Worm (Caenorhabditis elegans) whole organism, young adult: ENCODE measurements around the gene cogc-6.

Experiments
- C17E4.6 ChIP-seq: fragments of 200-800 bp; sonication (Bioruptor generic); IDR thresholded peaks from 2 replicates; pipeline ENCODE4 v1.3.6; 2022; ENCODE audit warnings: missing genetic modification reagents, missing genetic modification characterization, missing compliant biosample characterization
- F10E7.11 ChIP-seq: sonication (generic microtip); optimal IDR thresholded peaks from 2 replicates; lab custom pipeline; 2017; ENCODE audit warnings: mild to moderate bottlenecking, missing genetic modification characterization, moderate library complexity, missing compliant biosample characterization
- F57C9.4 ChIP-seq: sonication (generic microtip); optimal IDR thresholded peaks from 2 replicates; lab custom pipeline; 2017; ENCODE audit warnings: mild to moderate bottlenecking, missing genetic modification characterization, missing compliant biosample characterization
- Y53F4B.3 ChIP-seq: fragments of 200-800 bp; sonication (Bioruptor generic); IDR thresholded peaks from 2 replicates; pipeline ENCODE4 v1.3.6; 2022; ENCODE audit warnings: missing genetic modification reagents, missing genetic modification characterization, missing compliant biosample characterization
- Y53G8AR.9 ChIP-seq: fragments of 200-800 bp; sonication (Bioruptor generic); conservative IDR thresholded peaks from 2 replicates; pipeline ENCODE4 v1.3.6; 2022; ENCODE audit warnings: missing genetic modification reagents, missing genetic modification characterization, missing compliant biosample characterization
- Y67H2A.10 ChIP-seq: fragments of 200-800 bp; sonication (Bioruptor generic); conservative IDR thresholded peaks from 2 replicates; pipeline ENCODE4 v1.3.6; 2022; ENCODE audit warnings: missing genetic modification reagents, missing genetic modification characterization, missing compliant biosample characterization
- Y95B8A.8 ChIP-seq: fragments of 200-800 bp; sonication (Bioruptor generic); IDR thresholded peaks from 2 replicates; pipeline ENCODE4 v1.3.6; 2022; ENCODE audit warnings: missing genetic modification reagents, missing genetic modification characterization, missing compliant biosample characterization
- akir-1 ChIP-seq: fragments of 200-800 bp; sonication (Bioruptor generic); optimal IDR thresholded peaks from 2 replicates; lab custom pipeline; 2018; ENCODE audit warnings: mild to moderate bottlenecking, missing genetic modification characterization, moderate library complexity, missing compliant biosample characterization
- cebp-1 ChIP-seq, 2 experiments: fragments of 200-800 bp in 1 of 2; sonication (Bioruptor generic) in 1 of 2; sonication (generic microtip) in 1 of 2; IDR thresholded peaks in 1 of 2; optimal IDR thresholded peaks in 1 of 2; 2 replicates each; pipeline versions ENCODE4 v1.3.6 to Lab custom; 2017 to 2022; ENCODE audit warnings: missing compliant biosample characterization in 2 of 2, missing genetic modification characterization in 2 of 2, mild to moderate bottlenecking in 1 of 2, missing genetic modification reagents in 1 of 2, moderate library complexity in 1 of 2
- cebp-2 ChIP-seq: fragments of 200-800 bp; sonication (Bioruptor generic); IDR thresholded peaks from 2 replicates; pipeline ENCODE4 v1.3.6; 2022; ENCODE audit warnings: missing genetic modification characterization, missing compliant biosample characterization
- dox-1 ChIP-seq: fragments of 200-800 bp; sonication (Bioruptor generic); IDR thresholded peaks from 2 replicates; pipeline ENCODE4 v1.3.6; 2022; ENCODE audit warnings: missing genetic modification reagents, missing genetic modification characterization, missing compliant biosample characterization
- efl-1 ChIP-seq: fragments of 150-350 bp; optimal IDR thresholded peaks from 2 replicates; lab custom pipeline; 2014; ENCODE audit warnings: missing biosample characterization, missing genetic modification reagents, missing genetic modification characterization
- hlh-12 ChIP-seq: sonication (generic microtip); optimal IDR thresholded peaks from 2 replicates; lab custom pipeline; 2016; ENCODE audit warnings: missing genetic modification characterization, missing compliant biosample characterization
- hlh-26 ChIP-seq: fragments of 200-800 bp; sonication (Bioruptor generic); conservative IDR thresholded peaks from 2 replicates; pipeline ENCODE4 v1.3.6; 2022; ENCODE audit warnings: missing genetic modification reagents, missing genetic modification characterization, missing compliant biosample characterization
- hmg-1.2 ChIP-seq: fragments of 200-800 bp; sonication (Bioruptor generic); IDR thresholded peaks from 2 replicates; pipeline ENCODE4 v1.3.6; 2022; ENCODE audit warnings: missing genetic modification reagents, missing genetic modification characterization, missing compliant biosample characterization
- lag-1 ChIP-seq: fragments of 200-800 bp; sonication (Bioruptor generic); IDR thresholded peaks from 2 replicates; pipeline ENCODE4 v1.3.6; 2022; ENCODE audit warnings: missing genetic modification reagents, missing genetic modification characterization, missing compliant biosample characterization
- lin-35 ChIP-seq, 3 experiments: fragments of 150-350 bp in 2 of 3; sonication (generic microtip) in 1 of 3; optimal IDR thresholded peaks; 2 replicates each; lab custom pipeline; 2014 to 2018; ENCODE audit warnings: missing biosample characterization in 3 of 3, missing genetic modification characterization in 3 of 3, missing genetic modification reagents in 3 of 3
- lin-40 ChIP-seq: sonication (generic microtip); optimal IDR thresholded peaks from 2 replicates; lab custom pipeline; 2016; ENCODE audit warnings: missing genetic modification characterization, mild to moderate bottlenecking, missing compliant biosample characterization, missing genotype, missing genetic modification reagents
- madf-3 ChIP-seq: fragments of 200-800 bp; sonication (Bioruptor generic); IDR thresholded peaks from 2 replicates; pipeline ENCODE4 v1.3.6; 2022; ENCODE audit warnings: missing genetic modification reagents, missing genetic modification characterization, missing compliant biosample characterization
- mes-4 ChIP-seq: sonication (generic microtip); optimal IDR thresholded peaks from 2 replicates; lab custom pipeline; 2016; ENCODE audit warnings: missing genotype, missing genetic modification characterization, missing compliant biosample characterization
- mxl-1 ChIP-seq: sonication (generic microtip); optimal IDR thresholded peaks from 2 replicates; lab custom pipeline; 2016; ENCODE audit warnings: missing genetic modification characterization, missing compliant biosample characterization
- nfya-1 ChIP-seq: sonication (generic microtip); optimal IDR thresholded peaks from 2 replicates; lab custom pipeline; 2017; ENCODE audit warnings: antibody characterized with exemption, missing compliant biosample characterization, missing genetic modification characterization, borderline replicate concordance; ENCODE audit not compliant: insufficient read depth
- nhr-27 ChIP-seq: fragments of 200-800 bp; sonication (Bioruptor generic); optimal IDR thresholded peaks from 2 replicates; lab custom pipeline; 2018; ENCODE audit warnings: mild to moderate bottlenecking, missing genetic modification characterization, moderate library complexity, missing compliant biosample characterization
- nhr-80 ChIP-seq: sonication (generic microtip); optimal IDR thresholded peaks from 2 replicates; lab custom pipeline; 2016; ENCODE audit warnings: missing genetic modification characterization, missing compliant biosample characterization
- repo-1 ChIP-seq: sonication (generic microtip); optimal IDR thresholded peaks from 2 replicates; lab custom pipeline; 2017; ENCODE audit warnings: mild to moderate bottlenecking, missing genetic modification characterization, missing compliant biosample characterization
- snpc-1.1 ChIP-seq: sonication (generic microtip); optimal IDR thresholded peaks from 2 replicates; lab custom pipeline; 2017; ENCODE audit warnings: missing genetic modification characterization, mild to moderate bottlenecking, missing compliant biosample characterization, antibody characterized with exemption, moderate library complexity, missing genotype, missing genetic modification reagents; ENCODE audit not compliant: insufficient read depth
- snpc-1.3 ChIP-seq: sonication (generic microtip); optimal IDR thresholded peaks from 2 replicates; lab custom pipeline; 2017; ENCODE audit warnings: missing genetic modification characterization, mild to moderate bottlenecking, missing compliant biosample characterization, antibody characterized with exemption, moderate library complexity, missing genotype, missing genetic modification reagents; ENCODE audit not compliant: insufficient read depth
- sptf-2 ChIP-seq: fragments of 200-800 bp; sonication (Bioruptor generic); optimal IDR thresholded peaks from 2 replicates; lab custom pipeline; 2018; ENCODE audit warnings: mild to moderate bottlenecking, missing genetic modification characterization, missing compliant biosample characterization
- tbx-9 ChIP-seq: sonication (generic microtip); optimal IDR thresholded peaks from 2 replicates; lab custom pipeline; 2016; ENCODE audit warnings: borderline replicate concordance, missing genetic modification characterization, inconsistent platforms, missing compliant biosample characterization
- xnd-1 ChIP-seq: sonication (generic microtip); optimal IDR thresholded peaks from 2 replicates; lab custom pipeline; 2016; ENCODE audit warnings: missing genotype, missing genetic modification reagents, missing genetic modification characterization, missing compliant biosample characterization
- zfh-2 ChIP-seq: fragments of 200-800 bp; sonication (Bioruptor generic); conservative IDR thresholded peaks from 2 replicates; pipeline ENCODE4 v1.3.6; 2022; ENCODE audit warnings: missing genetic modification reagents, missing genetic modification characterization, missing compliant biosample characterization
- zim-3 ChIP-seq: sonication (generic microtip); optimal IDR thresholded peaks from 2 replicates; lab custom pipeline; 2017; ENCODE audit warnings: mild to moderate bottlenecking, missing genetic modification characterization, moderate library complexity, missing compliant biosample characterization
- ztf-18 ChIP-seq: sonication (generic microtip); optimal IDR thresholded peaks from 2 replicates; lab custom pipeline; 2016; ENCODE audit warnings: missing genotype, mild to moderate bottlenecking, missing genetic modification characterization, missing compliant biosample characterization
- ztf-22 ChIP-seq: fragments of 200-800 bp; sonication (Bioruptor generic); optimal IDR thresholded peaks from 2 replicates; lab custom pipeline; 2018; ENCODE audit warnings: mild to moderate bottlenecking, missing genetic modification characterization, moderate library complexity, missing compliant biosample characterization
- ztf-6 ChIP-seq: fragments of 200-800 bp; sonication (Bioruptor generic); IDR thresholded peaks from 2 replicates; pipeline ENCODE4 v1.3.6; 2022; ENCODE audit warnings: missing genetic modification reagents, missing genetic modification characterization, missing compliant biosample characterization

cogc-6 gene

ce11 chrV:8263466-8263865 lies 42.4 kb upstream of the cogc-6 start, which contains the start of gene C16D9.8:
Gene C16D9.8 (minus strand): TSS chrV:8263566.
- TF ChIP-seq lin-40 (tag; lab: Kevin White, UChicago) = no peak

ce11 chrV:8262212-8262611 lies 41.1 kb upstream of the cogc-6 start:
- TF ChIP-seq sptf-2 (GFP tag; lab: Kevin White, UChicago) = no peak
- no peak for TF ChIP-seq ztf-22
- TF ChIP-seq zim-3 (tag; lab: Kevin White, UChicago) = no peak
- no peak for TF ChIP-seq dox-1 (GFP tag; lab: Robert Waterston, UW)
- TF ChIP-seq cebp-2 (GFP tag; lab: Robert Waterston, UW) = no peak
- TF ChIP-seq snpc-1.3 (tag; lab: Kevin White, UChicago) = no peak
- TF ChIP-seq hlh-26 (GFP tag; lab: Robert Waterston, UW) = no peak
- TF ChIP-seq zfh-2 = no peak
- TF ChIP-seq lin-35 (GFP tag; optimal IDR thresholded peaks at IDR 0.05; lab: Kevin White, UChicago) = no peak
- TF ChIP-seq mxl-1 (tag; lab: Kevin White, UChicago) = no peak

- TF ChIP-seq mes-4 (tag; lab: Kevin White, UChicago) (no peak), Y53G8AR.9 (GFP tag; lab: Robert Waterston, UW) (no peak), efl-1 (GFP tag; lab: Kevin White, UChicago) (no peak), nfya-1 (no peak), F57C9.4 (no peak), C17E4.6 (no peak), repo-1 (tag; lab: Kevin White, UChicago) (no peak), Y53F4B.3 (GFP tag; lab: Robert Waterston, UW) (no peak), hmg-1.2 (GFP tag; lab: Robert Waterston, UW) (no peak)
- TF ChIP-seq, all 124 proteins: peak for 0
These were observed 37.9 kb upstream of the cogc-6 start, which contains the start of gene C16D9.1 for ce11 chrV:8259016-8259415. Gene C16D9.1 (plus strand): TSS chrV:8259316.

- TF ChIP-seq snpc-1.1 (tag; lab: Kevin White, UChicago) = no peak
- TF ChIP-seq zim-3 (tag; lab: Kevin White, UChicago) = no peak
These were observed 33.9 kb upstream of the cogc-6 start for ce11 chrV:8254973-8255372.

ce11 chrV:8253946-8254345 lies 32.8 kb upstream of the cogc-6 start:
- TF ChIP-seq tbx-9 (tag; lab: Kevin White, UChicago) (no peak), akir-1 (GFP tag; lab: Kevin White, UChicago) (no peak), ztf-6 (GFP tag; lab: Robert Waterston, UW) (no peak), F10E7.11 (tag; lab: Kevin White, UChicago) (no peak), nhr-80 (tag; lab: Kevin White, UChicago) (no peak), hlh-12 (no peak), Y67H2A.10 (no peak), ztf-18 (tag; lab: Kevin White, UChicago) (no peak), cebp-1 (GFP tag; IDR thresholded peaks at IDR 0.05; lab: Robert Waterston, UW) (no peak), cebp-1 (tag; optimal IDR thresholded peaks at IDR 0.05; lab: Kevin White, UChicago) (no peak), Y95B8A.8 (GFP tag; lab: Robert Waterston, UW) (no peak), madf-3 (GFP tag; lab: Robert Waterston, UW) (no peak), lag-1 (GFP tag; lab: Robert Waterston, UW) (no peak), nhr-27 (tag; lab: Kevin White, UChicago) (no peak), xnd-1 (tag; lab: Kevin White, UChicago) (no peak), efl-1 (GFP tag; lab: Kevin White, UChicago) (no peak)
